Fruit fly (Drosophila melanogaster) whole organism, embryonic: Measurements from ENCODE around the gene CG13086.
A peak's percentile ranks its signal among the peaks of the same experiment; 100 is the strongest.

Experiments
- ATbp ChIP-seq: fragments of 200-800 bp; sonication (Bioruptor generic); optimal IDR thresholded peaks from 2 replicates; lab custom pipeline; 2017; ENCODE audit warnings: missing biosample characterization, mild to moderate bottlenecking, missing genetic modification characterization, missing genetic modification reagents
- CG10267 ChIP-seq: fragments of 200-800 bp; sonication (Bioruptor generic); optimal IDR thresholded peaks from 2 replicates; lab custom pipeline; 2018; ENCODE audit warnings: missing biosample characterization, mild to moderate bottlenecking, missing genetic modification characterization, moderate library complexity
- CG10543 ChIP-seq: fragments of 200-800 bp; sonication (Bioruptor generic); optimal IDR thresholded peaks from 3 replicates; lab custom pipeline; 2017; ENCODE audit warnings: missing biosample characterization, mild to moderate bottlenecking, missing genetic modification characterization, moderate library complexity
- CG12391 ChIP-seq: fragments of 200-800 bp; sonication (Bioruptor generic); optimal IDR thresholded peaks from 3 replicates; lab custom pipeline; 2018; ENCODE audit warnings: missing biosample characterization, mild to moderate bottlenecking, missing genetic modification characterization, moderate library complexity
- CG12659 ChIP-seq: fragments of 200-800 bp; sonication (Bioruptor generic); optimal IDR thresholded peaks from 3 replicates; lab custom pipeline; 2017; ENCODE audit warnings: mild to moderate bottlenecking, missing biosample characterization, missing genetic modification reagents, missing genetic modification characterization
- CG12769 ChIP-seq: fragments of 200-800 bp; sonication (Bioruptor generic); optimal IDR thresholded peaks from 2 replicates; lab custom pipeline; 2019; ENCODE audit warnings: missing biosample characterization, mild to moderate bottlenecking, missing genetic modification characterization, moderate library complexity
- CG13296 ChIP-seq: fragments of 200-800 bp; sonication (Bioruptor generic); optimal IDR thresholded peaks from 3 replicates; lab custom pipeline; 2018; ENCODE audit warnings: missing biosample characterization, mild to moderate bottlenecking, missing genetic modification characterization
- CG15479 ChIP-seq: fragments of 200-800 bp; sonication (Bioruptor generic); optimal IDR thresholded peaks from 3 replicates; lab custom pipeline; 2019; ENCODE audit warnings: missing biosample characterization, mild to moderate bottlenecking, missing genetic modification characterization, moderate library complexity
- CG17361 ChIP-seq: fragments of 200-800 bp; sonication (Bioruptor generic); IDR thresholded peaks from 3 replicates; pipeline ENCODE4 v1.3.6; 2022; ENCODE audit warnings: missing biosample characterization, missing genetic modification characterization
- CG2199 ChIP-seq: fragments of 200-800 bp; sonication (Bioruptor generic); IDR thresholded peaks from 3 replicates; pipeline ENCODE4 v1.3.6; 2022; ENCODE audit warnings: missing biosample characterization, missing genetic modification characterization
- CG33557 ChIP-seq: fragments of 200-800 bp; sonication (Bioruptor generic); optimal IDR thresholded peaks from 2 replicates; lab custom pipeline; 2019; ENCODE audit warnings: missing biosample characterization, mild to moderate bottlenecking, missing genetic modification characterization, moderate library complexity
- CG4730 ChIP-seq: fragments of 200-800 bp; sonication (Bioruptor generic); IDR thresholded peaks from 2 replicates; pipeline ENCODE4 v1.3.6; 2022; ENCODE audit warnings: missing biosample characterization, missing genetic modification characterization
- CG6254 ChIP-seq: fragments of 200-800 bp; sonication (Bioruptor generic); optimal IDR thresholded peaks from 3 replicates; lab custom pipeline; 2017; ENCODE audit warnings: mild to moderate bottlenecking, missing biosample characterization, missing genetic modification reagents, missing genetic modification characterization
- CG6689 ChIP-seq: fragments of 200-800 bp; sonication (Bioruptor generic); IDR thresholded peaks from 2 replicates; pipeline ENCODE4 v1.3.6; 2022; ENCODE audit warnings: missing biosample characterization, missing genetic modification characterization
- CG7786 ChIP-seq: fragments of 200-800 bp; sonication (Bioruptor generic); optimal IDR thresholded peaks from 2 replicates; lab custom pipeline; 2016; ENCODE audit warnings: missing biosample characterization, missing genetic modification characterization
- CG8089 ChIP-seq: fragments of 200-800 bp; sonication (Bioruptor generic); optimal IDR thresholded peaks from 3 replicates; lab custom pipeline; 2016; ENCODE audit warnings: missing biosample characterization, missing genetic modification characterization
- CTCF ChIP-seq: fragments of 200-800 bp; sonication (Bioruptor generic); optimal IDR thresholded peaks from 2 replicates; lab custom pipeline; 2017; ENCODE audit warnings: missing biosample characterization, mild to moderate bottlenecking, missing genetic modification characterization, moderate library complexity
- Hey ChIP-seq: fragments of 200-800 bp; sonication (Bioruptor generic); optimal IDR thresholded peaks from 3 replicates; lab custom pipeline; 2018; ENCODE audit warnings: missing biosample characterization, mild to moderate bottlenecking, missing genetic modification characterization
- HmgD ChIP-seq: fragments of 200-800 bp; sonication (Bioruptor generic); optimal IDR thresholded peaks from 3 replicates; lab custom pipeline; 2016; ENCODE audit warnings: missing biosample characterization, missing genetic modification characterization
- Kr ChIP-seq: fragments of 200-800 bp; sonication (Bioruptor generic); optimal IDR thresholded peaks from 2 replicates; lab custom pipeline; 2017; ENCODE audit warnings: missing biosample characterization, mild to moderate bottlenecking, missing genetic modification characterization
- Med ChIP-seq: fragments of 200-800 bp; sonication (Bioruptor generic); peaks from one replicate; lab custom pipeline; 2016; ENCODE audit warnings: missing biosample characterization, missing genetic modification characterization, mild to moderate bottlenecking, inconsistent platforms, moderate library complexity
- Nf-YB ChIP-seq: fragments of 200-800 bp; sonication (Bioruptor generic); optimal IDR thresholded peaks from 3 replicates; lab custom pipeline; 2019; ENCODE audit warnings: missing biosample characterization, mild to moderate bottlenecking, missing genetic modification characterization, moderate library complexity
- Xbp1 ChIP-seq: fragments of 200-800 bp; sonication (Bioruptor generic); optimal IDR thresholded peaks from 3 replicates; lab custom pipeline; 2016; ENCODE audit warnings: missing biosample characterization, mild to moderate bottlenecking, missing genetic modification characterization
- aop ChIP-seq: fragments of 200-800 bp; sonication (Bioruptor generic); IDR thresholded peaks from 2 replicates; pipeline ENCODE4 v1.3.6; 2022; ENCODE audit warnings: missing biosample characterization, missing genetic modification characterization
- bbx ChIP-seq: fragments of 200-800 bp; sonication (Bioruptor generic); IDR thresholded peaks from 2 replicates; pipeline ENCODE4 v1.3.6; 2022; ENCODE audit warnings: missing biosample characterization, missing genetic modification characterization; ENCODE audit not compliant: partially characterized antibody
- cad ChIP-seq: fragments of >200 bp; optimal IDR thresholded peaks from 2 replicates; lab custom pipeline; 2017; ENCODE audit warnings: missing biosample characterization, missing genetic modification characterization
- chif ChIP-seq, 2 experiments: fragments of 200-800 bp; sonication (Bioruptor generic); optimal IDR thresholded peaks; 3 replicates each; lab custom pipeline; 2016; ENCODE audit warnings: missing biosample characterization in 2 of 2, missing genetic modification characterization in 2 of 2
- chinmo ChIP-seq: fragments of 200-800 bp; sonication (Bioruptor generic); IDR thresholded peaks from 4 replicates; pipeline ENCODE4 v1.3.6; 2022; ENCODE audit warnings: missing biosample characterization, missing genetic modification characterization; ENCODE audit not compliant: partially characterized antibody
- crol ChIP-seq: fragments of 200-800 bp; sonication (Bioruptor generic); IDR thresholded peaks from 2 replicates; pipeline ENCODE4 v1.3.6; 2022; ENCODE audit warnings: missing biosample characterization, missing genetic modification characterization
- dmrt99B ChIP-seq: fragments of 200-800 bp; sonication (Bioruptor generic); optimal IDR thresholded peaks from 2 replicates; lab custom pipeline; 2018; ENCODE audit warnings: missing biosample characterization, mild to moderate bottlenecking, missing genetic modification characterization, moderate library complexity
- dysf ChIP-seq: fragments of 200-800 bp; sonication (Bioruptor generic); IDR thresholded peaks from 3 replicates; pipeline ENCODE4 v1.3.6; 2022; ENCODE audit warnings: missing biosample characterization, missing genetic modification characterization
- exex ChIP-seq: fragments of 200-800 bp; sonication (Bioruptor generic); optimal IDR thresholded peaks from 4 replicates; lab custom pipeline; 2018; ENCODE audit warnings: missing biosample characterization, mild to moderate bottlenecking, missing genetic modification characterization, moderate library complexity
- gsb-n ChIP-seq: fragments of 200-800 bp; sonication (Bioruptor generic); optimal IDR thresholded peaks from 3 replicates; lab custom pipeline; 2018; ENCODE audit warnings: missing biosample characterization, mild to moderate bottlenecking, missing genetic modification characterization
- hth ChIP-seq: fragments of >200 bp; optimal IDR thresholded peaks from 2 replicates; lab custom pipeline; 2017; ENCODE audit warnings: inconsistent platforms
- ind ChIP-seq: fragments of 200-800 bp; sonication (Bioruptor generic); optimal IDR thresholded peaks from 3 replicates; lab custom pipeline; 2016; ENCODE audit warnings: missing biosample characterization, missing genetic modification characterization
- jigr1 ChIP-seq: fragments of 200-800 bp; sonication (Bioruptor generic); IDR thresholded peaks from 3 replicates; pipeline ENCODE4 v1.3.6; 2022; ENCODE audit warnings: missing biosample characterization, missing genetic modification characterization
- luna ChIP-seq: fragments of 200-800 bp; sonication (Bioruptor generic); optimal IDR thresholded peaks from 2 replicates; lab custom pipeline; 2016; ENCODE audit warnings: missing biosample characterization, missing genetic modification characterization
- org-1 ChIP-seq: fragments of 200-800 bp; sonication (Bioruptor generic); optimal IDR thresholded peaks from 2 replicates; lab custom pipeline; 2017; ENCODE audit warnings: missing biosample characterization, missing genetic modification characterization
- pita ChIP-seq: fragments of 200-800 bp; sonication (Bioruptor generic); optimal IDR thresholded peaks from 2 replicates; lab custom pipeline; 2017; ENCODE audit warnings: missing biosample characterization, mild to moderate bottlenecking, missing genetic modification characterization
- prd ChIP-seq, 3 experiments: fragments of >200 bp in 2 of 3; fragments of 200-800 bp in 1 of 3; sonication (Bioruptor generic) in 1 of 3; optimal IDR thresholded peaks in 2 of 3; IDR thresholded peaks in 1 of 3; 2 replicates in 2 of 3; 3 replicates in 1 of 3; pipeline versions ENCODE4 v1.3.6 to Lab custom; 2017 to 2022; ENCODE audit warnings: missing biosample characterization in 1 of 3, missing genetic modification characterization in 1 of 3
- pros ChIP-seq: fragments of 200-800 bp; sonication (Bioruptor generic); optimal IDR thresholded peaks from 3 replicates; lab custom pipeline; 2019; ENCODE audit warnings: missing biosample characterization, mild to moderate bottlenecking, missing genetic modification characterization, moderate library complexity
- sens-2 ChIP-seq: fragments of 200-800 bp; sonication (Bioruptor generic); IDR thresholded peaks from 2 replicates; pipeline ENCODE4 v1.3.6; 2022; ENCODE audit warnings: missing biosample characterization, missing genetic modification characterization
- seq ChIP-seq: fragments of 200-800 bp; sonication (Bioruptor generic); IDR thresholded peaks from 2 replicates; pipeline ENCODE4 v1.3.6; 2022; ENCODE audit warnings: missing biosample characterization, missing genetic modification characterization
- sr ChIP-seq: fragments of 200-800 bp; sonication (Bioruptor generic); IDR thresholded peaks from 3 replicates; pipeline ENCODE4 v1.3.6; 2022; ENCODE audit warnings: missing biosample characterization, missing genetic modification characterization
- tll ChIP-seq, 2 experiments: fragments of 200-800 bp in 1 of 2; fragments of >200 bp in 1 of 2; sonication (Bioruptor generic) in 1 of 2; optimal IDR thresholded peaks; 2 replicates each; lab custom pipeline; 2017 to 2019; ENCODE audit warnings: missing biosample characterization in 2 of 2, missing genetic modification characterization in 2 of 2, mild to moderate bottlenecking in 1 of 2, moderate library complexity in 1 of 2
- twi ChIP-seq: fragments of 200-800 bp; optimal IDR thresholded peaks from 2 replicates; lab custom pipeline; 2019; ENCODE audit warnings: missing biosample characterization, mild to moderate bottlenecking, missing genetic modification characterization, moderate library complexity

Gene CG13086

DNA sequence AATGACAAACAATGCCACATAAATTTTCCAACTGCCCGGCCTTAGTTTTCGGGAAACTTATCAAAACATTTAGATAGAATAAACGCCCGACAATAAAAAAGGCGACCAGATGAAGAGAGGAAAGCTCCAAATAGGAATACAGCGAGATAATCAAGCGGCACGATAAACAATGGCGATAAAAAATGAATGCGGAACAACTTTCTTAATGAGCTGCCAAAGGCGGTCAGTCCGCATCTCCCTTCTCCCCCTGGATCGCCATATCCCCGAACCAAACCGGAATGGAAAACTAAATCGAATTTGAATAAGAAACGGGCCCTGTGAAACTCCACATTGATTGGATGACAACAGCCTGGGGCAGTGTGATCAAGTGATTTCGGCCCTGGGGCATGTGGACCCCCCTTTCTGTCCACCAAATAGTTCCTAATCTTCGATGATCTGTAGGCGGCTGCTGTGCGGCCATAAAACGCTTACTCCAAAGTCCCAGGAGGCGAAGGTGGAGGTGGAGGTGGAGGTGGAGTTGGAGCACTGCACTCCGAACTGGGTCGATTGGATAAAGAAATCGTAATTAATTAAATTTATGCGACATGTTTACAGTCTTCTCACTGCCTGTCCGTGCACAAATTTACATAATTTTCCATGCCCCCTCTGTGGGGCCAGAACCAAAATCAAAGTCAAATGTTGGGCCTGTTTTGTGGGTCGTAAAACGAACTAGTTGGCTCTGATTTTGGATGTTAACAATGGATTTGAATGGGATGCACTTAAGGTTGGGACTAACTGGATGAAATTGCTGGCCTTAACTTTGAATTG is 43.2 kb upstream of the CG13086 start (continued):
- TF ChIP-seq CG7786 (GFP tag; lab: Kevin White, UChicago) (no peak), CG12769 (tag; lab: Kevin White, UChicago) (peak; percentile 4), CG6689 (GFP tag; lab: Robert Waterston, UW) (0 out of 2 replicates have a peak, but pooled peaks have one; percentile 7), sens-2 (GFP tag; lab: Robert Waterston, UW) (0 out of 2 replicates have a peak, but pooled peaks have one; percentile 6), dysf (GFP tag; lab: Robert Waterston, UW) (no peak), CG10267 (tag; lab: Kevin White, UChicago) (no peak), chinmo (GFP tag; lab: Robert Waterston, UW) (0 out of 4 replicates have a peak, but pooled peaks have one; percentile 10), aop (GFP tag; lab: Robert Waterston, UW) (peak; percentile 29; the same call in 1 of the 2 replicates), exex (tag; lab: Kevin White, UChicago) (no peak), CG4730 (GFP tag; lab: Robert Waterston, UW) (no peak), pros (GFP tag; lab: Kevin White, UChicago) (peak; percentile 4), pita (GFP tag; lab: Kevin White, UChicago) (no peak), gsb-n (peak; percentile 53), HmgD (GFP tag; lab: Kevin White, UChicago) (no peak), jigr1 (GFP tag; lab: Robert Waterston, UW) (no peak), Xbp1 (no peak), sr (GFP tag; lab: Robert Waterston, UW) (no peak; the same call in 2 of the 3 replicates), Nf-YB (GFP tag; lab: Kevin White, UChicago) (peak; percentile 15)

DNA sequence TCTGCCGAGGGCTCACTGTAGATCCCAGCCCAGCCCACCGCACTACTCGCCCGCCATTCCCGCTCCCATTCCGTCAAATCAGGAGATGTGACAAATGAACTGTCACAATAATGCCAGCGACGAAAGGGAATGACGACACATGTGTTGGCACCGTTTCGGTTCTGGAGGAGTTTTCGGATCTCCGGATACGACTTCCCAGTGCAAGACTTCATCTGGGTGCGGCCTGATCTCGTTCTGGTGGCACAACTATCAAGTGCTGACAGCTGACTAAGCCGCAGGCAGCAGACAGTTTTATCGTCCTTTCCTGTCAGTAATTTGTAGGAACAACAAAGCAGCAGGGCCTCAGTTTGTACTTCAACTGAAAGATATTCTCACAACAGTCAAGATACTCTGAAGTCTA is 41.4 kb upstream of the CG13086 start:
- TF ChIP-seq CG8089 (GFP tag; lab: Kevin White, UChicago) (no peak), CG15479 (GFP tag; lab: Kevin White, UChicago) (peak; percentile 74), Hey (tag; lab: Kevin White, UChicago) (no peak), prd (optimal IDR thresholded peaks at IDR 0.05; lab: Kevin White, UChicago) (no peak), prd (GFP tag; IDR thresholded peaks at IDR 0.05; lab: Robert Waterston, UW) (0 out of 3 replicates have a peak, but pooled peaks have one; percentile 31), Med (GFP tag; lab: Kevin White, UChicago) (no peak), CG2199 (GFP tag; lab: Robert Waterston, UW) (0 out of 3 replicates have a peak, but pooled peaks have one; percentile 4), chif (GFP tag; optimal IDR thresholded peaks at IDR 0.05; lab: Kevin White, UChicago) (no peak), CTCF (no peak), CG13296 (GFP tag; lab: Kevin White, UChicago) (no peak), seq (GFP tag; lab: Robert Waterston, UW) (no peak), org-1 (peak; percentile 30), twi (peak; percentile 98), hth (lab: Kevin White, UChicago) (peak; percentile 95), ind (GFP tag; lab: Kevin White, UChicago) (no peak), CG17361 (GFP tag; lab: Robert Waterston, UW) (no peak)

DNA sequence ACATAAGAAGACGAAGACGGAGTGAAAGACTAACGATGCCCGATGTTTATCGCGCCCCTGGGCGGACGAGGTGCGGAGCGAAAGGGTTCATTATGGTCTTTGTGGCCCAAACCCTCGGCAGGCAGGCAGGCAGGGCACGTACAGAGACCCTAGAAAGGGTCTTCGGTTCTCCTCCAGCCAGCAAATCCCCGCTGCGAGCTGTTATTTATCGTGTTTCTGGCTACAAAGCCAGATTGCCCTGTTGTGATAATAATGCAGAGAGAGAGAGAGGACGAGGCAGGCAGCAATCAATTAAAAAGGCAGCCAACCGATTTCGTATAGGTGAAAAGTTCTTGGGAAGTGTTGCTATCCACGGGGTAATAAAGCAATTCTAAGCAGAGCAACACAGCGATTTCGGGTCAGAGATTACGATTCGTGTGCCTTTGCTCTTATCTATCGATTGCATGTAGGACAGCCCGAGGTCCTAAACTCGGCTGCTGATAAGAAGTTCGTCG is 40.6 kb upstream of the CG13086 start:
- TF ChIP-seq CG12391 (tag; lab: Kevin White, UChicago) (no peak), ATbp (GFP tag; lab: Kevin White, UChicago) (no peak), sens-2 (GFP tag; lab: Robert Waterston, UW) (peak; percentile 71; the same call in 1 of the 2 replicates), CG6254 (GFP tag; lab: Kevin White, UChicago) (peak; percentile 35), Kr (GFP tag; lab: Kevin White, UChicago) (peak; percentile 99), CG10543 (GFP tag; lab: Kevin White, UChicago) (no peak), tll (GFP tag; optimal IDR thresholded peaks at IDR 0.05; lab: Kevin White, UChicago) (peak in 1 of 2 experiments; percentile 92), CG33557 (GFP tag; lab: Kevin White, UChicago) (no peak), dmrt99B (tag; lab: Kevin White, UChicago) (no peak), cad (peak; percentile 87), crol (GFP tag; lab: Robert Waterston, UW) (peak; percentile 49; the same call in 1 of the 2 replicates), CG12659 (GFP tag; lab: Kevin White, UChicago) (no peak), luna (GFP tag; lab: Kevin White, UChicago) (no peak), bbx (no peak)
